Fruit fly (Drosophila melanogaster) whole organism, embryonic: ENCODE measurements around the gene Fer3.
A peak's percentile ranks its signal among the peaks of the same experiment; 100 is the strongest.

Experiments
- ATbp ChIP-seq: fragments of 200-800 bp; sonication (Bioruptor generic); optimal IDR thresholded peaks from 2 replicates; lab custom pipeline; 2017; ENCODE audit warnings: missing biosample characterization, mild to moderate bottlenecking, missing genetic modification characterization, missing genetic modification reagents
- Ada2b ChIP-seq: fragments of 200-800 bp; sonication (Bioruptor generic); IDR thresholded peaks from 2 replicates; pipeline ENCODE4 v1.3.6; 2022; ENCODE audit warnings: missing biosample characterization, missing genetic modification characterization
- Adf1 ChIP-seq: fragments of 200-800 bp; sonication (Bioruptor generic); IDR thresholded peaks from 2 replicates; pipeline ENCODE4 v1.3.6; 2022; ENCODE audit warnings: missing biosample characterization, missing genetic modification characterization
- Aef1 ChIP-seq: fragments of 200-800 bp; sonication (Bioruptor generic); IDR thresholded peaks from 3 replicates; pipeline ENCODE4 v1.3.6; 2022; ENCODE audit warnings: missing biosample characterization, missing genetic modification characterization
- B-H1 ChIP-seq: fragments of 200-800 bp; sonication (Bioruptor generic); IDR thresholded peaks from 3 replicates; pipeline ENCODE4 v1.3.6; 2022; ENCODE audit warnings: missing biosample characterization, missing genetic modification characterization
- CG10209 ChIP-seq: fragments of 200-800 bp; sonication (Bioruptor generic); optimal IDR thresholded peaks from 3 replicates; lab custom pipeline; 2017; ENCODE audit warnings: missing biosample characterization, mild to moderate bottlenecking, missing genetic modification characterization, missing genetic modification reagents
- CG14050 ChIP-seq: fragments of 200-800 bp; sonication (Bioruptor generic); IDR thresholded peaks from 3 replicates; pipeline ENCODE4 v1.3.6; 2022; ENCODE audit warnings: missing biosample characterization, missing genetic modification characterization
- CG14965 ChIP-seq: fragments of 200-800 bp; sonication (Bioruptor generic); optimal IDR thresholded peaks from 2 replicates; lab custom pipeline; 2016; ENCODE audit warnings: missing biosample characterization, missing genetic modification characterization, borderline replicate concordance
- CG16779 ChIP-seq: fragments of 200-800 bp; sonication (Bioruptor generic); IDR thresholded peaks from 2 replicates; pipeline ENCODE4 v1.3.6; 2022; ENCODE audit warnings: missing biosample characterization, missing genetic modification characterization
- CG16815 ChIP-seq: fragments of 200-800 bp; sonication (Bioruptor generic); optimal IDR thresholded peaks from 3 replicates; lab custom pipeline; 2017; ENCODE audit warnings: missing biosample characterization, mild to moderate bottlenecking, missing genetic modification characterization
- CG17612 ChIP-seq: fragments of 200-800 bp; sonication (Bioruptor generic); IDR thresholded peaks from 2 replicates; pipeline ENCODE4 v1.3.6; 2022; ENCODE audit warnings: missing biosample characterization, missing genetic modification characterization
- CG2120 ChIP-seq: fragments of 200-800 bp; sonication (Bioruptor generic); optimal IDR thresholded peaks from 3 replicates; lab custom pipeline; 2016; ENCODE audit warnings: missing biosample characterization, missing genetic modification characterization
- CG2712 ChIP-seq: fragments of 200-800 bp; optimal IDR thresholded peaks from 3 replicates; lab custom pipeline; 2019; ENCODE audit warnings: missing biosample characterization, mild to moderate bottlenecking, missing genetic modification characterization, moderate library complexity
- CG30020 ChIP-seq: fragments of 200-800 bp; optimal IDR thresholded peaks from 2 replicates; lab custom pipeline; 2019; ENCODE audit warnings: missing biosample characterization, mild to moderate bottlenecking, missing genetic modification characterization, moderate library complexity
- CG3065 ChIP-seq: fragments of 200-800 bp; sonication (Bioruptor generic); optimal IDR thresholded peaks from 2 replicates; lab custom pipeline; 2016; ENCODE audit warnings: missing biosample characterization, missing genetic modification characterization
- CG32532 ChIP-seq: fragments of 200-800 bp; sonication (Bioruptor generic); IDR thresholded peaks from 2 replicates; pipeline ENCODE4 v1.3.6; 2022; ENCODE audit warnings: missing biosample characterization, missing genetic modification characterization
- CG3726 ChIP-seq: fragments of 200-800 bp; sonication (Bioruptor generic); IDR thresholded peaks from 3 replicates; pipeline ENCODE4, ENCODE4 v1.3.6; 2022; ENCODE audit warnings: missing biosample characterization, missing genetic modification characterization
- CG4854 ChIP-seq: fragments of 200-800 bp; sonication (Bioruptor generic); optimal IDR thresholded peaks from 2 replicates; lab custom pipeline; 2016; ENCODE audit warnings: missing biosample characterization, missing genetic modification characterization, inconsistent platforms
- CG6689 ChIP-seq: fragments of 200-800 bp; sonication (Bioruptor generic); IDR thresholded peaks from 2 replicates; pipeline ENCODE4 v1.3.6; 2022; ENCODE audit warnings: missing biosample characterization, missing genetic modification characterization
- CG8478 ChIP-seq: fragments of >200 bp; optimal IDR thresholded peaks from 2 replicates; lab custom pipeline; 2018
- Dek ChIP-seq: fragments of 200-800 bp; sonication (Bioruptor generic); optimal IDR thresholded peaks from 3 replicates; lab custom pipeline; 2019; ENCODE audit warnings: missing biosample characterization, mild to moderate bottlenecking, missing genetic modification characterization, moderate library complexity
- Ets65A ChIP-seq: fragments of 200-800 bp; sonication (Bioruptor generic); peaks from one replicate; lab custom pipeline; 2016; ENCODE audit warnings: missing biosample characterization, missing genetic modification characterization
- GATAe ChIP-seq: fragments of 200-800 bp; sonication (Bioruptor generic); conservative IDR thresholded peaks from 2 replicates; pipeline ENCODE4 v1.3.6; 2022; ENCODE audit warnings: missing biosample characterization, missing genetic modification characterization
- H2.0 ChIP-seq: fragments of 200-800 bp; sonication (Bioruptor generic); IDR thresholded peaks from 2 replicates; pipeline ENCODE4 v1.3.6; 2022; ENCODE audit warnings: missing biosample characterization, missing genetic modification characterization
- Hand ChIP-seq: fragments of 200-800 bp; sonication (Bioruptor generic); optimal IDR thresholded peaks from 2 replicates; lab custom pipeline; 2017; ENCODE audit warnings: mild to moderate bottlenecking, missing biosample characterization, missing genetic modification reagents, missing genetic modification characterization
- HmgZ ChIP-seq: fragments of 200-800 bp; sonication (Bioruptor generic); optimal IDR thresholded peaks from 2 replicates; lab custom pipeline; 2018; ENCODE audit warnings: missing biosample characterization, mild to moderate bottlenecking, missing genetic modification characterization
- Hsf ChIP-seq: fragments of 200-800 bp; sonication (Bioruptor generic); optimal IDR thresholded peaks from 3 replicates; lab custom pipeline; 2016; ENCODE audit warnings: missing biosample characterization, missing genetic modification characterization
- Mrtf ChIP-seq: fragments of 200-800 bp; sonication (Bioruptor generic); IDR thresholded peaks from 3 replicates; pipeline ENCODE4 v1.3.6; 2022; ENCODE audit warnings: missing biosample characterization, missing genetic modification characterization
- Scr ChIP-seq: fragments of 200-800 bp; sonication (Bioruptor generic); IDR thresholded peaks from 2 replicates; pipeline ENCODE4 v1.3.6; 2022; ENCODE audit warnings: missing biosample characterization, missing genetic modification characterization; ENCODE audit not compliant: partially characterized antibody
- Sry-δ ChIP-seq: fragments of 200-800 bp; sonication (Bioruptor generic); optimal IDR thresholded peaks from 2 replicates; lab custom pipeline; 2016; ENCODE audit warnings: missing biosample characterization, missing genetic modification characterization
- chm ChIP-seq: fragments of 200-800 bp; sonication (Bioruptor generic); IDR thresholded peaks from 2 replicates; pipeline ENCODE4 v1.3.6; 2022; ENCODE audit warnings: missing biosample characterization, missing genetic modification characterization
- dan ChIP-seq: fragments of 200-800 bp; sonication (Bioruptor generic); IDR thresholded peaks from 2 replicates; pipeline ENCODE4 v1.3.6; 2022; ENCODE audit warnings: missing biosample characterization, missing genetic modification characterization
- dmrt99B ChIP-seq: fragments of 200-800 bp; sonication (Bioruptor generic); optimal IDR thresholded peaks from 2 replicates; lab custom pipeline; 2018; ENCODE audit warnings: missing biosample characterization, mild to moderate bottlenecking, missing genetic modification characterization, moderate library complexity
- esg ChIP-seq: fragments of 200-800 bp; sonication (Bioruptor generic); conservative IDR thresholded peaks from 2 replicates; pipeline ENCODE4 v1.3.6; 2022; ENCODE audit warnings: missing biosample characterization, missing genetic modification characterization
- ewg ChIP-seq: fragments of 200-800 bp; sonication (Bioruptor generic); optimal IDR thresholded peaks from 3 replicates; lab custom pipeline; 2017; ENCODE audit warnings: mild to moderate bottlenecking, missing biosample characterization, missing genetic modification reagents, missing genetic modification characterization
- fd64A ChIP-seq: fragments of 200-800 bp; sonication (Bioruptor generic); optimal IDR thresholded peaks from 3 replicates; lab custom pipeline; 2018; ENCODE audit warnings: missing biosample characterization, mild to moderate bottlenecking, missing genetic modification characterization
- gcm2 ChIP-seq: fragments of 200-800 bp; sonication (Bioruptor generic); optimal IDR thresholded peaks from 2 replicates; lab custom pipeline; 2016; ENCODE audit warnings: missing biosample characterization, missing genetic modification characterization
- grn ChIP-seq: fragments of 200-800 bp; sonication (Bioruptor generic); optimal IDR thresholded peaks from 3 replicates; lab custom pipeline; 2017; ENCODE audit warnings: missing biosample characterization, missing genetic modification characterization
- insv ChIP-seq, 2 experiments: fragments of 200-800 bp; sonication (Bioruptor generic); optimal IDR thresholded peaks; 3 replicates each; lab custom pipeline; 2016 to 2018; ENCODE audit warnings: missing biosample characterization in 2 of 2, missing genetic modification characterization in 2 of 2
- jing ChIP-seq: fragments of 200-800 bp; sonication (Bioruptor generic); optimal IDR thresholded peaks from 2 replicates; lab custom pipeline; 2018; ENCODE audit warnings: missing biosample characterization, mild to moderate bottlenecking, missing genetic modification characterization
- knrl ChIP-seq: fragments of 200-800 bp; sonication (Bioruptor generic); IDR thresholded peaks from 3 replicates; pipeline ENCODE4 v1.3.6; 2022; ENCODE audit warnings: missing biosample characterization, missing genetic modification characterization; ENCODE audit not compliant: partially characterized antibody
- lab ChIP-seq: fragments of 200-800 bp; sonication (Bioruptor generic); optimal IDR thresholded peaks from 3 replicates; lab custom pipeline; 2017; ENCODE audit warnings: missing biosample characterization, missing genetic modification characterization, mild to moderate bottlenecking, moderate library complexity, missing genetic modification reagents
- lola ChIP-seq, 3 experiments: fragments of >200 bp in 2 of 3; fragments of 200-800 bp in 1 of 3; sonication (Bioruptor generic) in 1 of 3; optimal IDR thresholded peaks; 2 replicates each; lab custom pipeline; 2017 to 2019; ENCODE audit warnings: missing biosample characterization in 3 of 3, missing genetic modification characterization in 3 of 3, mild to moderate bottlenecking in 1 of 3, moderate library complexity in 1 of 3
- lov ChIP-seq, 2 experiments: fragments of 200-800 bp in 1 of 2; fragments of >200 bp in 1 of 2; sonication (Bioruptor generic) in 1 of 2; IDR thresholded peaks in 1 of 2; optimal IDR thresholded peaks in 1 of 2; 2 replicates in 1 of 2; 3 replicates in 1 of 2; pipeline versions ENCODE4 v1.3.6 to Lab custom; 2017 to 2022; ENCODE audit warnings: missing biosample characterization in 1 of 2, missing genetic modification characterization in 1 of 2
- maf-S ChIP-seq: fragments of 200-800 bp; sonication (Bioruptor generic); optimal IDR thresholded peaks from 2 replicates; lab custom pipeline; 2016; ENCODE audit warnings: missing biosample characterization, missing genetic modification characterization
- mld ChIP-seq: fragments of 200-800 bp; sonication (Bioruptor generic); IDR thresholded peaks from 3 replicates; pipeline ENCODE4 v1.3.6; 2022; ENCODE audit warnings: missing biosample characterization, missing genetic modification characterization; ENCODE audit not compliant: partially characterized antibody
- sd ChIP-seq: fragments of 200-800 bp; sonication (Bioruptor generic); optimal IDR thresholded peaks from 3 replicates; lab custom pipeline; 2018; ENCODE audit warnings: missing biosample characterization, mild to moderate bottlenecking, missing genetic modification characterization, moderate library complexity
- sna ChIP-seq: fragments of 200-800 bp; sonication (Bioruptor generic); IDR thresholded peaks from 2 replicates; pipeline ENCODE4 v1.3.6; 2022; ENCODE audit warnings: missing biosample characterization, missing genetic modification characterization; ENCODE audit not compliant: partially characterized antibody
- vnd ChIP-seq: fragments of 200-800 bp; sonication (Bioruptor generic); IDR thresholded peaks from 3 replicates; pipeline ENCODE4 v1.3.6; 2022; ENCODE audit warnings: missing biosample characterization, missing genetic modification characterization; ENCODE audit not compliant: partially characterized antibody
- zfh2 ChIP-seq: fragments of 200-800 bp; sonication (Bioruptor generic); optimal IDR thresholded peaks from 2 replicates; lab custom pipeline; 2016; ENCODE audit warnings: missing biosample characterization, missing genetic modification characterization

Gene Fer3

DNA sequence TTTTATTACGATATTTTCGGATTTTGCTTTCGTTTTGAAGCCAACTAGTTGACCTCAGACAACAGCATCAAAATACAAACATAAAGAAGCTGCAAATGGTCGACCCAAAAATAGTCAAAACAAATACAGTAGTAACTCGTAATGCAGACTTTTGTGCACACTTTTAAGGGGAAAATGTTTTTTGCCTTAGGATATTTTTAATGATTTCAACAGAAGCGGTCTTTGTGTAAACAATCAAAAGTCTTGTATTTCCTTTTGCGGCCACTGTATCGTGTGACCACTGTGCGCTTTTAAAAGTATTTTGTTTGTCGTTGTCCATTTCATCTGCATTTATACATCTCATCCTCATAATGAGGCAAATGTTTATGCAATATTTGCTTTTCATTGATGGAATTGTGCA lies 44.7 kb downstream of the Fer3 start (continued):
- peak; percentile 90 for TF ChIP-seq CG16815 (GFP tag; lab: Kevin White, UChicago)
- TF ChIP-seq GATAe (GFP tag; lab: Robert Waterston, UW), result peak; percentile 67; the same call in 1 of the 2 replicates
- TF ChIP-seq CG16779 (GFP tag; lab: Robert Waterston, UW), result peak; percentile 98
- peak; percentile 93; the same call in 2 of the 3 replicates for TF ChIP-seq CG3726 (GFP tag; lab: Robert Waterston, UW)
- no peak for TF ChIP-seq CG8478
- no peak for TF ChIP-seq lov (optimal IDR thresholded peaks at IDR 0.05; lab: Kevin White, UChicago)
- peak; percentile 92; the same call in 2 of the 3 replicates for TF ChIP-seq lov (GFP tag; IDR thresholded peaks at IDR 0.05; lab: Robert Waterston, UW)
- peak; percentile 97 for TF ChIP-seq maf-S (GFP tag; lab: Kevin White, UChicago)
- peak; percentile 97 for TF ChIP-seq Mrtf (GFP tag; lab: Robert Waterston, UW)
- peak; percentile 68 for TF ChIP-seq dan (GFP tag; lab: Robert Waterston, UW)
- peak; percentile 95 for TF ChIP-seq CG10209 (GFP tag; lab: Kevin White, UChicago)
- peak; percentile 71 for TF ChIP-seq fd64A (GFP tag; lab: Kevin White, UChicago)
- no peak for TF ChIP-seq insv (GFP tag; optimal IDR thresholded peaks at IDR 0.05; lab: Kevin White, UChicago)
- TF ChIP-seq vnd (GFP tag; lab: Robert Waterston, UW), result no peak
- peak; percentile 95 for TF ChIP-seq CG17612 (GFP tag; lab: Robert Waterston, UW)
- peak; percentile 97 for TF ChIP-seq dmrt99B (tag; lab: Kevin White, UChicago)
- peak; percentile 95 for TF ChIP-seq chm (GFP tag; lab: Robert Waterston, UW)
- peak; percentile 98 for TF ChIP-seq zfh2 (GFP tag; lab: Kevin White, UChicago)
- peak; percentile 99 for TF ChIP-seq CG2120 (GFP tag; lab: Kevin White, UChicago)
- peak; percentile 97 for TF ChIP-seq Dek (tag; lab: Kevin White, UChicago)
- peak; percentile 97 for TF ChIP-seq esg (GFP tag; lab: Robert Waterston, UW)
- peak; percentile 97 for TF ChIP-seq Hsf (GFP tag; lab: Kevin White, UChicago)
- TF ChIP-seq mld (GFP tag; lab: Robert Waterston, UW), result no peak
- peak; percentile 95 for TF ChIP-seq CG6689 (GFP tag; lab: Robert Waterston, UW)
- peak; percentile 73 for TF ChIP-seq CG14965 (GFP tag; lab: Kevin White, UChicago)
- TF ChIP-seq ewg, result peak; percentile 83
- peak; percentile 98 for TF ChIP-seq H2.0 (GFP tag; lab: Robert Waterston, UW)
- peak in 1 of 3 experiments; percentile 58 for TF ChIP-seq lola (GFP tag; optimal IDR thresholded peaks at IDR 0.05; lab: Kevin White, UChicago)
- TF ChIP-seq Adf1 (GFP tag; lab: Robert Waterston, UW), result peak; percentile 66; the same call in 1 of the 2 replicates
- TF ChIP-seq CG14050, result peak; percentile 96
- TF ChIP-seq Sry-δ, result peak; percentile 71
- peak; percentile 97 for TF ChIP-seq HmgZ
- TF ChIP-seq CG4854, result peak; percentile 95
- peak; percentile 99 for TF ChIP-seq CG32532 (GFP tag; lab: Robert Waterston, UW)
- TF ChIP-seq jing (GFP tag; lab: Kevin White, UChicago), result peak; percentile 88
- TF ChIP-seq Hand, result peak; percentile 89
- TF ChIP-seq lab (GFP tag; lab: Kevin White, UChicago), result peak; percentile 98
- TF ChIP-seq Scr, result no peak
- no peak for TF ChIP-seq sna
- TF ChIP-seq Ets65A (GFP tag; lab: Kevin White, UChicago), result peak; percentile 99
- peak; percentile 98 for TF ChIP-seq Aef1
- TF ChIP-seq knrl (GFP tag; lab: Robert Waterston, UW), result no peak
- TF ChIP-seq CG3065, result peak; percentile 85
- peak; percentile 19 for TF ChIP-seq sd
- peak; percentile 86 for TF ChIP-seq ATbp (GFP tag; lab: Kevin White, UChicago)
- TF ChIP-seq grn (GFP tag; lab: Kevin White, UChicago), result peak; percentile 40
- TF ChIP-seq gcm2 (GFP tag; lab: Kevin White, UChicago), result peak; percentile 96
- TF ChIP-seq Ada2b (GFP tag; lab: Robert Waterston, UW), result peak; percentile 98
- peak; percentile 95 for TF ChIP-seq B-H1
- TF ChIP-seq CG2712, result peak; percentile 89
- TF ChIP-seq CG30020 (tag; lab: Kevin White, UChicago), result peak; percentile 64
